Worm (Caenorhabditis elegans): ENCODE measurements around the gene F45D3.2.

Gene F45D3.2

DNA sequence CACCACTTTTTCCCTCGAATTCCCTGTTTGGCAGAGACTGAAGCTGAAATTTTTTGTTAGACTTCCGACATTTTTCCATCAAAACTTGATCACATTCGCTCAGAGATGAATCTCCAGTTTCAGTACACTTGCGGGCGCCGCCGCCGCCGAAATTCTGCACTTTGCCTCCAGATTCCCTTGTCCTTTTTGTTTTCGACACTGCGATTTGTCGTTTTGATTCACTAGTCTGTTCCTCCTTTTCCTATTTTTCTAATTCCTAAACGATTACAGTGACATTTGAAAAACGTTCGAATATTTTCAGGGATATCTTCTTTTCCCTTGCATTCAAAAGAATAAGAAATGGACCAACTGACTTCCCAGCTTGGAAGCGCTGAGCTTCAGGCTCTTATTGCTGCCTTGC, at the start of gene F45D3.2:
F45D3.2 (plus strand) TSS at position 301 of the 400 bp plus-strand sequence.
- TF ChIP-seq klf-2 (GFP tag; conservative IDR thresholded peaks at IDR 0.05) (no peak), med-1 (GFP tag; optimal IDR thresholded peaks at IDR 0.05; ENCODE audit: insufficient read depth) (no peak), ztf-23 (GFP tag; IDR thresholded peaks at IDR 0.05) (no peak), ztf-29 (GFP tag; IDR thresholded peaks at IDR 0.05) (no peak), cog-1 (tag; optimal IDR thresholded peaks at IDR 0.05) (no peak), ref-1 (GFP tag; conservative IDR thresholded peaks at IDR 0.05) (no peak), tab-1 (GFP tag; IDR thresholded peaks at IDR 0.05) (no peak), flt-1 (GFP tag; IDR thresholded peaks at IDR 0.05) (no peak), T22C8.4 (GFP tag; IDR thresholded peaks at IDR 0.05) (no peak)

DNA sequence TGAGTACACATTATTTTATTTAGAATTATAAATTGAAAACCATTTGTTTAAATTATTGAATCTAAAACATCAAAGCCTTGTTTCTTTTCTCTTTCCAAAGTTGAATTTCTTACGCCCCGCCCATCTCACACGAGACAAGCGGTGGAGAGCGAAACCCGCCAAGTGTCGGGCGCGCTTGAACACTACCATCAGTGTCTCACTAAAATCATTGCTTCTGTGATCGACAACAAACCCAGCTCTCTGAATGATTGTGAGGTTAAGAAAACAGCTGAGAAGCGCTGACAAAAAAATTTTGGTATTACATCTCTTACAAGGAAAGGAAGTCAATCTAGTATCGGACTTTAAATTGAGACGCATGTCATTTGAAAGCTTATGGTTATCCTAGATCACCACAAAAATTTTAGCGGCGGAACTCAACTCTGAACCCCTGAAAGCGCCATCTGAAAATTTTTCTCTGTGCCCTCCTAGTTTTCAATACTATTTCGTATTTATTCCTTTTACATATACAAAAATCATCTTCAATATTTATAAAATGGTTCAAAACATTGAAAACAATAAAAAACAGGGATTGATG, 49.7 kb upstream of the F45D3.2 start:
- TF ChIP-seq klf-2 (GFP tag; conservative IDR thresholded peaks at IDR 0.05) (0 out of 2 replicates have a peak, but pooled peaks have one; percentile 16), flt-1 (GFP tag; IDR thresholded peaks at IDR 0.05) (peak; percentile 23; the same call in 1 of the 2 replicates), ztf-29 (GFP tag; IDR thresholded peaks at IDR 0.05) (no peak)

DNA sequence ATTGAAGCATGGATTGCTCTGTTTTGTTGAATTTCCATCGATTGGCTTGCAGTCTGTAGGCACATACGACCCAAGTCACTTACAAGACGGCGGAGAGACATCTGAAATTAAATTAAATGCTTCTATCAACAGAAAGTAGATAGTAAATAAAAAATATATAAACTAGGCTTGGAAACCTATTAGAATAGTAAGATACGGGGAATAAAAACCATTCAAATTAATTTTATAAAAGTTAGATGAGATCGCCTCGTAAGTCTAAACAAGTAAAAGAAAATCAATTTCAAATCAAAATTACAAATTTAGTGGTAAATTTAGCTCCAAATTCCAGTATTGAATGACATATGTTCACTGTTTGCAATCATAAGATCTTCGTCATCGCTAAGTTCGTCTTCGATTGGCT, 46.3 kb upstream of the F45D3.2 start, which contains the start of gene mrps-11:
mrps-11 (minus strand) TSS at position 101 of the 400 bp plus-strand sequence.
- no peak for TF ChIP-seq med-1 (GFP tag; optimal IDR thresholded peaks at IDR 0.05; ENCODE audit: insufficient read depth)
- no peak for TF ChIP-seq T22C8.4 (GFP tag; IDR thresholded peaks at IDR 0.05)
- TF ChIP-seq tab-1 (GFP tag; IDR thresholded peaks at IDR 0.05): no peak
- no peak for TF ChIP-seq klf-2 (GFP tag; conservative IDR thresholded peaks at IDR 0.05)
- TF ChIP-seq ztf-29 (GFP tag; IDR thresholded peaks at IDR 0.05): no peak
- no peak for TF ChIP-seq cog-1 (tag; optimal IDR thresholded peaks at IDR 0.05)
- TF ChIP-seq ref-1 (GFP tag; conservative IDR thresholded peaks at IDR 0.05): no peak
- no peak for TF ChIP-seq flt-1 (GFP tag; IDR thresholded peaks at IDR 0.05)
- no peak for TF ChIP-seq ztf-23 (GFP tag; IDR thresholded peaks at IDR 0.05)

DNA sequence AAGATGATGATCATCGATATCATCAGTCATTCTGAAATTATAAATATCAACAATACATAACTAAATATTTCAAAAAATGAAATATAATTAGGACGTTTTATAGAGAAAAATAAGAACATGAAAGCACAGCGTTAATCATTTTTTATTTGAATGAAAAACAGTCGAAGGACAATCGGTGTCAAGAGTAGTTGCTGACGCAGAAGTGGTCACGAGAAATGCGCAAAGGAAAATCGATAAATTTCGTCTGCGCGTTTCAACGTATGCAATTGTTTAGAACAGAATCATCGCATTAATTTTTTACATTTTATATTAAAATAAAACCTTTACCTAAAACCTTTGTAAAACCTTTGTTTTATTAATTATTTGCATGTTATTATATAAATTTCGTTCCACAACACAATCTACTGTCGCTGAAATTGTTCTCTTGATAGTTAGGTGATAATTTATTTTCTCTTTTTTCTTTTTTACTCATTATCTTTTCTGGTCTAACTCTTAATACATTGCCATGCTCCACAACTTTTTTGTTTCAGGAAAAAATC, 43.0 kb upstream of the F45D3.2 start, which contains the start of the genes W04D2.4 and rbm-25:
W04D2.4 (minus strand) TSS at position 31 of the 539 bp plus-strand sequence.
rbm-25 (plus strand) TSS at position 489 of the 539 bp plus-strand sequence.
- TF ChIP-seq flt-1 (GFP tag; IDR thresholded peaks at IDR 0.05): no peak
- TF ChIP-seq T22C8.4 (GFP tag; IDR thresholded peaks at IDR 0.05): peak; percentile 94
- no peak for TF ChIP-seq tab-1 (GFP tag; IDR thresholded peaks at IDR 0.05)
- TF ChIP-seq ztf-23 (GFP tag; IDR thresholded peaks at IDR 0.05): no peak
- TF ChIP-seq med-1 (GFP tag; optimal IDR thresholded peaks at IDR 0.05; ENCODE audit: insufficient read depth): no peak

DNA sequence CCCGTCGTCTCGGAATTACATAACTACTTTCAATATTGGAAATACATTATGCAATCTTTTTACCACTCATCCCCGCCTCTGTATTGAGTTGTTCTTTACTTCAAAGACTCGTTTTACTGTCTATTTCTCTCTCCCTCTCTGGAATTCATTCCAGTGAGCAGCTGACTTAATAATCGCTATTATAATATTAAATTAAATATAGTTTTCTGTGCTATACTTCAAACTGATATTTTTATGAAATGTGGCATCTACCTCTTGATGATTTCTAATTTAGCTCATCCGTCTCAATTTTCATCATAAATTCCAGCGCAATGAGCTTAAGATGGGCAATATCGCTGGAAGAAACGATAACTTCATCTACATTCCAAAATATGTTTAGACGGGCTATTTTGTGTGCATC, 37.3 kb upstream of the F45D3.2 start, which contains the start of gene T28H10.1:
T28H10.1 (plus strand) TSS at position 301 of the 400 bp plus-strand sequence.
- TF ChIP-seq ztf-29 (GFP tag; IDR thresholded peaks at IDR 0.05) (no peak), klf-2 (GFP tag; conservative IDR thresholded peaks at IDR 0.05) (no peak), cog-1 (tag; optimal IDR thresholded peaks at IDR 0.05) (no peak), flt-1 (GFP tag; IDR thresholded peaks at IDR 0.05) (no peak), T22C8.4 (GFP tag; IDR thresholded peaks at IDR 0.05) (no peak), ztf-23 (GFP tag; IDR thresholded peaks at IDR 0.05) (no peak), ref-1 (GFP tag; conservative IDR thresholded peaks at IDR 0.05) (no peak), tab-1 (GFP tag; IDR thresholded peaks at IDR 0.05) (no peak), med-1 (GFP tag; optimal IDR thresholded peaks at IDR 0.05; ENCODE audit: insufficient read depth) (no peak)

DNA sequence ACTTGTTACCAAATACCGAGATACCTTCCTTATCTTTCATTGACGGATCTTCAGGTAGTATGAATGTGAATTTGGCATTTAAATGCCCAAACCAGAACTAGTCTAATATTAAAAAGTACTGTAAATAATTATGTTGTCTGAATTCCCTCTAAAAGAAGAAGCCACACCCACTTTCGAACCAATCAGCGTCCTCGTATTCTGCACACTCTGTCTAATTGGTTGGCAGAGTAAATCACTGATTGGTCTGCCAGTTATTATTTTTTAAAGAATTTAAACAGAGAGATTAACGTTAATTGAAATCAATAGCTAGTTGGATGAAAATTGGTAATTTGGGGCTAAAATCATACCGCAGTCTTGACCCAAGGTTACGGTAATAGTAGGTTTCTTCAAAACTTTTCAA, 35.1 kb upstream of the F45D3.2 start:
- TF ChIP-seq ztf-29 (GFP tag; IDR thresholded peaks at IDR 0.05) (no peak), ref-1 (GFP tag; conservative IDR thresholded peaks at IDR 0.05) (no peak), cog-1 (tag; optimal IDR thresholded peaks at IDR 0.05) (no peak), tab-1 (GFP tag; IDR thresholded peaks at IDR 0.05) (no peak)

DNA sequence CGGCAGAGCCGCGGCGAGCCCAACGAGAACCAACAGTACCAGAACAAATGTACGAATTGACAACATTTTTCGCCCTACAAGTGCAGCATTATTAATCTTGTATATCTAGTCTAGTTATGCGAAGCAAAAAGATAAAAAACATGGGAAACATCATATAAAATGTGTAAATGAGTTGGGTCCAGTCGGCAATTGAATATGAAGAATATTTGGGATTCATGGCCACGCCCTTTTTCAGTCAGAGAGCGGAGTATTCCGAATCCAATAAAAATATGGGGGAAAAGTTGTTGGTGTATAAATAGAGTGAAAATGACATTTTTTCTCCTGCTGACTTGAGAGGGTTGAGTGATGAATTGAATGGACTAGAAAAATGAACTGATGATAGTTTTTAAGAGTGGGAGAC, 34.7 kb upstream of the F45D3.2 start, which contains the start of gene nlp-46:
nlp-46 (minus strand) TSS at position 101 of the 400 bp plus-strand sequence.
- TF ChIP-seq flt-1 (GFP tag; IDR thresholded peaks at IDR 0.05): no peak
- TF ChIP-seq ref-1 (GFP tag; conservative IDR thresholded peaks at IDR 0.05): no peak
- no peak for TF ChIP-seq ztf-23 (GFP tag; IDR thresholded peaks at IDR 0.05)
- TF ChIP-seq cog-1 (tag; optimal IDR thresholded peaks at IDR 0.05): no peak
- no peak for TF ChIP-seq T22C8.4 (GFP tag; IDR thresholded peaks at IDR 0.05)
- no peak for TF ChIP-seq med-1 (GFP tag; optimal IDR thresholded peaks at IDR 0.05; ENCODE audit: insufficient read depth)
- TF ChIP-seq klf-2 (GFP tag; conservative IDR thresholded peaks at IDR 0.05): no peak
- TF ChIP-seq tab-1 (GFP tag; IDR thresholded peaks at IDR 0.05): no peak
- no peak for TF ChIP-seq ztf-29 (GFP tag; IDR thresholded peaks at IDR 0.05)

DNA sequence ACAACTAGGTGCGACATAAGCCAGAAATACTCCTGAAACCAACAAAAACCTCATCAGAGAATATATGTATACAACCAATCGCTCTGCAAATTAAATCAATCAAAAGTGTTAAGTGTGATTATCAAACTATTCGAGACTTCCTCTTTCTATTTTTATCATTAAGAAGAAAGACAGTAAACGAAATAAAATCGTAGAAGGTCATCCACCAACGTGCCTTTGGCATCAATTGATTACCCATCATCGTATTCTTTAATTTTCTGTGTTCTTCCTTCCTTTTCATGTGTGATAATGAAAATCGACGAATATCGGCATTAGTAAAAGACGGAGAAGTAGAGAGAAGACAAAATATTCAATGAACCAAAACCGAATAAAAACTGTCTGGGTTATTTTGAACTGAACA, 28.9 kb upstream of the F45D3.2 start:
- TF ChIP-seq klf-2 (GFP tag; conservative IDR thresholded peaks at IDR 0.05) (no peak), ztf-23 (GFP tag; IDR thresholded peaks at IDR 0.05) (no peak), med-1 (GFP tag; optimal IDR thresholded peaks at IDR 0.05; ENCODE audit: insufficient read depth) (no peak), ref-1 (GFP tag; conservative IDR thresholded peaks at IDR 0.05) (no peak), ztf-29 (GFP tag; IDR thresholded peaks at IDR 0.05) (no peak), cog-1 (tag; optimal IDR thresholded peaks at IDR 0.05) (no peak), flt-1 (GFP tag; IDR thresholded peaks at IDR 0.05) (no peak), tab-1 (GFP tag; IDR thresholded peaks at IDR 0.05) (no peak), T22C8.4 (GFP tag; IDR thresholded peaks at IDR 0.05) (no peak)

DNA sequence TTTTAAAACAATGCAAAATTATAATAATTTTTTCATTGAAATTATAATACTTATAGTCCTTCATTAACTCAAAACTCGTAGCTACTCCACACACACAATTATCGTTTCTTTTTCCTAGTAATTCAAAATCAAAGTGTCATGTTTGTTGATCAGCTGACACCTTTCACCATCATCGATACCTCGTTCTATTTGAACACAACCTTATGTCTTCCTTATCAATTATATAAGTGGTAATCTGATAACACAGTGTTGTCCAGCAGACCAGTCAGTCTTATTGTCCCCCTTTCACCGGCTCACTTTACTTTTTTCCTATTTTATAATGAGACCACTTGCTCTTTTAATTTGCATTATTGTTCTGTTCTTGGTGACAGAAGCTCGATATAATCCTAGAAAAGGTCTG, 28.1 kb upstream of the F45D3.2 start, which contains the start of the genes T28H10.2 and lgmn-1:
T28H10.2 (minus strand) TSS at position 177 of the 400 bp plus-strand sequence.
lgmn-1 (plus strand) TSS at position 284 of the 400 bp plus-strand sequence.
- no peak for TF ChIP-seq med-1 (GFP tag; optimal IDR thresholded peaks at IDR 0.05; ENCODE audit: insufficient read depth)

DNA sequence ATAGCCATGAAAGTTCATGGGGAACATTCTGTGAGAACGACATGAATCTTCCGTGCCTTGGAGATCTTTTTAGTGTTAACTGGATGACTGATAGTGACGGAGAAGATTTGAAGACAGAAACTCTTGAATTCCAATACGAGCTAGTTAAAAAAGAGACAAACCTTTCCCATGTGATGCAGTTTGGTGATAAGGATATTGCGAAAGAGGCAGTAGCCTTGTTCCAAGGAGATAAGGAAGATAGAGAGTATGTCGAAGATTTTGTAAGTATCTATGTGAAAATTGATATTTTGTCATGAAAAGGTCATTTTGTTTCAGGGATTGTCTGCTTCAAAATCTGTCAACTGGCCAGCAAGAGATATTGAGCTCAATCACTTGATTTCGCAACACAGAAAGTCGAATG, 26.9 kb upstream of the F45D3.2 start:
- TF ChIP-seq med-1 (GFP tag; optimal IDR thresholded peaks at IDR 0.05; ENCODE audit: insufficient read depth) (no peak), T22C8.4 (GFP tag; IDR thresholded peaks at IDR 0.05) (no peak), ztf-23 (GFP tag; IDR thresholded peaks at IDR 0.05) (no peak), tab-1 (GFP tag; IDR thresholded peaks at IDR 0.05) (no peak), cog-1 (tag; optimal IDR thresholded peaks at IDR 0.05) (no peak), flt-1 (GFP tag; IDR thresholded peaks at IDR 0.05) (no peak), ztf-29 (GFP tag; IDR thresholded peaks at IDR 0.05) (no peak), ref-1 (GFP tag; conservative IDR thresholded peaks at IDR 0.05) (no peak), klf-2 (GFP tag; conservative IDR thresholded peaks at IDR 0.05) (no peak)

All from whole organism, midembryonic.